Worm (Caenorhabditis elegans): Measurements from ENCODE around the gene Y50E8A.10.
A peak's percentile ranks its signal among the peaks of the same experiment; 100 is the strongest.
"Not testable (repeated sequence)": the region's sequence is repeated elsewhere in the genome, so short reads cannot be mapped to it uniquely, and the experiment has no call there.

Y50E8A.10 gene

DNA sequence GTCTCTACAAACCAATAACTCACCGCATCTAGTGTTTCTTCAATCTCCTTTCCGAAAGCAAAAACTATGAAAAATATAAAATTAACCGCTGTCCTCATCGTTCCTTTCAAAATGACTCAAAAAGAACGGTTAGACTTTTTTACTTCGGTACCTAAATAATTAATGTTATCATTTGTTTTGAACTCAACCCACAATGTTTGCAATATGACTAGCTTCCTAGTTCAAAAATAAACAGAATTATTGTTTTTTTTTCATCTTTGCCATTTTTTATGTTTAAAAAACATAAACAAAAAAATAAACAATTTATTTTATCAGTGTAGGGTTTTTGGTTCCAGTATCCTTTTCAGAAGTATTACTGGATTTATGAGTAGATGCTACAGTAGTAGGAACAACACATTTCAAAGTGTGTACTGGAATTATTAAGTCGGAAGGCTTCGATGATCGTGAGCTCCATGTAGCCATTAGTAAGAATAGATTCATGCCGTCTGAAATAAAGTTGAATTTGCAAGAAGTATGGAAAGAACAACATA is 31.1 kb upstream of the Y50E8A.10 start, which contains the start of the genes lipl-8 and Y50E8A.22:
TSS of gene lipl-8 (minus strand) at position 101 of the 530 bp plus-strand sequence.
TSS of gene Y50E8A.22 (minus strand) at position 480 of the 530 bp plus-strand sequence.
- TF ChIP-seq egl-5 (tag; optimal IDR thresholded peaks at IDR 0.05) (no peak), mml-1 (tag; optimal IDR thresholded peaks at IDR 0.05) (no peak), ama-1 (optimal IDR thresholded peaks at IDR 0.05) (no peak), nhr-67 (tag; optimal IDR thresholded peaks at IDR 0.05) (no peak), nhr-28 (tag; optimal IDR thresholded peaks at IDR 0.05) (no peak), sea-2 (GFP tag; optimal IDR thresholded peaks at IDR 0.05) (no peak), nhr-77 (tag; optimal IDR thresholded peaks at IDR 0.05) (no peak), nhr-12 (tag; optimal IDR thresholded peaks at IDR 0.05) (no peak)

DNA sequence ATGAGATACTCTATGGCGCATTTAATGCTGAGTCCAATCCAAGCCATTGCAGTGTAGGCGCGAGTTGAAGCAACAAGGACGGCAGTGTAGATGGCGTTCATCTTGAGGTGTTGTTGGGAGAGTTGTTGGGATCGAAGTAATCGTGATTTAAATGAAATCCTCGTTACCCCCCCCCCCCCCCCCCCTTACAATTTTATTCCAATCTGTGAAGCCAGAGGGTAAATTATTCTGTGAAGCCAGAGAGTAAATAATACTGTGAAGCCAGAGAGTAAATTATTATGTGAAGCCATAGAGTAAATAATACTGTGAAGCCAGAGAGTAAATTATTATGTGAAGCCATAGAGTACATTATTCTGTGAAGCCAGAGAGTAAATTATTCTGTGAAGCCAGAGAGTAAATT is 29.4 kb upstream of the Y50E8A.10 start, which contains the start of gene nspa-10:
TSS of gene nspa-10 (minus strand) at position 101 of the 400 bp plus-strand sequence.
- not testable (repeated sequence) for TF ChIP-seq hmg-11, mml-1, daf-12 (tag; optimal IDR thresholded peaks at IDR 0.05)

DNA sequence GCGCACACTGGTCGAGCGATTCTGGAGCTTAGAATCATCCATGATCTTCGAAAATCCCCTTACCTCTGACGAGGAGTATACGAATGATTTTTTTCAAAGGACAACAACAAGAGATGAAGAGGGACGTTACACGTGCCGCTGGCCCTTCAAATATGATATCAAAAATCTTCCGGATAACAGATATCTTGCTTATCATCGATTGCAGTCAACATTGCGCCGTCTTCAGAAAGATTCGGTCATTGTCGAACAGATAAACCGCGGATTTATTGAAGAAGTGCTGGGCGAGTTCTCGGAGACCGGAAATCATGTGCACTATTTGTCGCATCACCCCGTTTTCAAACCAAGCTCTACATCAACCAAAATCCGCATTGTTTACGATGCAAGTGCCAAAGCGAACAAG is 17.2 kb upstream of the Y50E8A.10 start:
- TF ChIP-seq nfya-1 (tag; optimal IDR thresholded peaks at IDR 0.05; ENCODE audit: insufficient read depth) (no peak), unc-39 (tag; optimal IDR thresholded peaks at IDR 0.05) (no peak), daf-12 (tag; optimal IDR thresholded peaks at IDR 0.05) (no peak), tbx-2 (tag; optimal IDR thresholded peaks at IDR 0.05) (no peak), sea-2 (GFP tag; optimal IDR thresholded peaks at IDR 0.05) (no peak), nhr-237 (tag; optimal IDR thresholded peaks at IDR 0.05) (no peak), ZK546.5 (tag; optimal IDR thresholded peaks at IDR 0.05) (no peak), nhr-12 (tag; optimal IDR thresholded peaks at IDR 0.05) (no peak), nhr-28 (tag; optimal IDR thresholded peaks at IDR 0.05) (no peak), egl-5 (tag; optimal IDR thresholded peaks at IDR 0.05) (no peak), unc-62 (GFP tag; optimal IDR thresholded peaks at IDR 0.05) (no peak), elt-2 (tag; optimal IDR thresholded peaks at IDR 0.05) (no peak), nhr-11 (tag; optimal IDR thresholded peaks at IDR 0.05) (no peak)

DNA sequence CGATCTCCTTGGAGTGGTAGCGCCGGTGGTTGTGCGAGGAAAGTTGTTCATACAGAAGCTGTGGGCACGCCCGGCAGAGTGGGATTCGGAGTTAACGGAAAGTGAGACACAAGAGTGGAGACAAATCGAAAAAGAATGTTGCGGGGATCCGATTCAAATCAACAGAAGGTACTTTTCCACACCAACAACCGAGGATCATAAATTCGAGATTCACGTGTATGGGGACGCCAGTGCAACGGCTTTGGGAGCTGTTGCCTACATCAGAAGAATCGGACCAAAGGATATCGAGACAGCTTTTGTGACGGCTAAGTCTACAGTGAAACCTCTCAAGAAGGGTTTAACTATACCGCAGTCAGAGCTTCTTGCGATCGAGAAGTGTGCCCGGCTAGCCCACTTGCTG is 16.2 kb upstream of the Y50E8A.10 start:
- TF ChIP-seq nfya-1 (tag; optimal IDR thresholded peaks at IDR 0.05; ENCODE audit: insufficient read depth) (no peak), lin-39 (tag; optimal IDR thresholded peaks at IDR 0.05) (no peak), elt-3 (tag; optimal IDR thresholded peaks at IDR 0.05) (no peak), skn-1 (tag; optimal IDR thresholded peaks at IDR 0.05) (no peak), unc-39 (tag; optimal IDR thresholded peaks at IDR 0.05) (no peak), aly-2 (tag; optimal IDR thresholded peaks at IDR 0.05) (no peak), fos-1 (tag; optimal IDR thresholded peaks at IDR 0.05) (no peak), nhr-25 (tag; optimal IDR thresholded peaks at IDR 0.05) (no peak), ztf-11 (tag; optimal IDR thresholded peaks at IDR 0.05) (no peak), nhr-76 (tag; optimal IDR thresholded peaks at IDR 0.05) (no peak)

DNA sequence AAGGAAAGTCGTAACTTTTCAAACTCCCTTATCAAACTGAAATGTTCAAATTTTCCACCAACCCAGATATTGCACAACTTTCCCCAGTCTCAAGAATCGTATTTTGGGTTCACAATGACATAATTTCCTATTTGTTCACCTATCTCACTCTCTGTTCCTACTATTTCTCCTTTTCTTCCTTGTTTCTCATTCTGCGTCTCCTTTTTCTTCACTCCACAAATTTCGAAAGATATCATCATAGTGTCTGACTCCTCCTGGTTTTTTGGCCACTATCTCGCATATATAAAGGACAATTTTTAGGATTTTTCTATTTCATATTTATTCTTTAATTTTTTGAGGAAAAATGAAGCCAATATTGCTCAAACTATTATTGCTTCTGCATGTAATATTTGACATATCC is 6.7 kb upstream of the Y50E8A.10 start, which contains the start of gene haf-7:
TSS of gene haf-7 (plus strand) at position 211 of the 400 bp plus-strand sequence.
- TF ChIP-seq lin-15B (tag; optimal IDR thresholded peaks at IDR 0.05) (peak; percentile 4), nhr-23 (tag; optimal IDR thresholded peaks at IDR 0.05) (peak; percentile 28), snpc-4 (tag; optimal IDR thresholded peaks at IDR 0.05) (peak; percentile 33), fkh-2 (tag; optimal IDR thresholded peaks at IDR 0.05) (no peak), elt-2 (tag; optimal IDR thresholded peaks at IDR 0.05) (peak; percentile 54), pqm-1 (tag; optimal IDR thresholded peaks at IDR 0.05) (peak; percentile 4), jun-1 (tag; optimal IDR thresholded peaks at IDR 0.05) (peak; percentile 25), pha-4 (tag; optimal IDR thresholded peaks at IDR 0.05) (no peak), nhr-67 (tag; optimal IDR thresholded peaks at IDR 0.05) (no peak), lin-39 (tag; optimal IDR thresholded peaks at IDR 0.05) (no peak), skn-1 (tag; optimal IDR thresholded peaks at IDR 0.05) (peak; percentile 15)

DNA sequence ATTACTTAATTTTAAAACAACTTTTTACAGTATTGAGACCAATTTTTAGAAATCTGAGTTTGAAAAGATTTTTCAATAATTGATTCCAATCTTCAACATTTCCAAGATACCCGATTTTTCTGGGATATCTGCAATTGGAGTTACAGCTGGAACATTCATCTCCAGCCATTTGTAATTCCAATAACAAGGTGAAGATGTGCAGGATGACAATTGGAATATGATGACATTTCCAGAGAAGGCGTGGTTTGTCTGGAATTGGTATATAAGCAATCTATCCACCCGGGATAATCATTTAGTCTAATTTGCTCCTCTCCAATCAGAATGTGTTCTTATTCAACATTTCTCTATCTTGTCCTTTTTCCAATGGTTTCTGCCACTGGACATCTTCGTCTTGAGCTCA is 1.3 kb downstream of the Y50E8A.10 start, which contains the start of gene Y50E8A.11:
TSS of gene Y50E8A.11 (plus strand) at position 301 of the 400 bp plus-strand sequence.
- TF ChIP-seq R02D3.7 (tag; optimal IDR thresholded peaks at IDR 0.05) (no peak), egl-5 (tag; optimal IDR thresholded peaks at IDR 0.05) (no peak), ceh-16 (tag; optimal IDR thresholded peaks at IDR 0.05) (no peak), elt-3 (tag; optimal IDR thresholded peaks at IDR 0.05) (no peak), lsy-12 (tag; optimal IDR thresholded peaks at IDR 0.05) (no peak), mml-1 (tag; optimal IDR thresholded peaks at IDR 0.05) (no peak), skn-1 (tag; optimal IDR thresholded peaks at IDR 0.05) (no peak), aly-2 (tag; optimal IDR thresholded peaks at IDR 0.05) (no peak), jun-1 (tag; optimal IDR thresholded peaks at IDR 0.05) (no peak)
